Fruit fly (Drosophila melanogaster): ENCODE measurements around the gene Imp.

The Imp gene

DNA sequence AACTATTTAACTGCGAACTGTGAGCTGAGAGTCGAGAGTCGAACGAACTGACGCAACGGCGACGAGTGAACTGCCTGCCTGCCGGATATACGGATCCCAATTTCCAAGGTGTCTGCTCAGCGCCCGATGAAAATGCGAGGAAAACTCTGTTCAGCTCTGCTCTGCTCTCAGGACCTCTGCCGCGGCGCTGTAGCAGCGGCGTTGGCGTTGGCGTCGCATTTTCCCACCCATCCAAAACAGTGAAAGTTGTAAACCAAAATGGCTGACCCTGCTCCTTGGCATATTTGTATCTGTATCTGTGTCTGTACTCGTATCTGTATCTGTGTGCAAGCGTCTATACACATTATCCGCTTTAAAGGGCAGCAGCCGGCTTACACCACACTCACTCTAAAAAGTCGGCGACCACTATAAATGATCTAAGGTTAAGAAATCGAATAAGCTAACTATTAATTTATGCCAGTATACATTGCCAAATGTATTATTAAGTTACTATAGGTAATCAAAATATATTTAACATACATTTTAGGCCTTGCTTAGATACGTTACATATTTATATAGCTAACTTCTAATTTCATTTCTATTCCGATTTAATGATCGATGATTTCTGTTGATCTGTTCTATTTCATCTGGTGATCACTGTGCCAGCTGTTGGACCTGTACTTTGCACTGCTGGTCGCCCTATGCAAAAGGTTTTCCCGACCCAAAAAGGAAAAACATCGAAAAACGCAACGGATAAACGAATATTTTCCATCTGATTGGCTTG lies 1.2 kb downstream of the Imp start (continued):
- TF ChIP-seq cg (GFP tag; optimal IDR thresholded peaks at IDR 0.05) (peak; percentile 70), CG5953 (GFP tag; IDR thresholded peaks at IDR 0.05) (no peak), CG4424 (GFP tag; optimal IDR thresholded peaks at IDR 0.05) (peak; percentile 49), CG16813 (GFP tag; IDR thresholded peaks at IDR 0.05; ENCODE audit: partially characterized antibody) (no peak), ftz-f1 (GFP tag; optimal IDR thresholded peaks at IDR 0.05) (no peak), CG7928 (GFP tag; optimal IDR thresholded peaks at IDR 0.05) (no peak), gsb (GFP tag; IDR thresholded peaks at IDR 0.05) (no peak), Hand (GFP tag; optimal IDR thresholded peaks at IDR 0.05) (no peak), amos (GFP tag; IDR thresholded peaks at IDR 0.05; ENCODE audit: partially characterized antibody) (no peak), nom (GFP tag; optimal IDR thresholded peaks at IDR 0.05) (no peak), Ptx1 (GFP tag; IDR thresholded peaks at IDR 0.05) (peak; percentile 46; the same call in 1 of the 2 replicates), CG10565 (GFP tag; optimal IDR thresholded peaks at IDR 0.05) (no peak), bsh (GFP tag; optimal IDR thresholded peaks at IDR 0.05) (peak in 1 of 2 experiments; percentile 80), CG2678 (tag; optimal IDR thresholded peaks at IDR 0.05) (peak; percentile 88), CG3281 (GFP tag; optimal IDR thresholded peaks at IDR 0.05) (peak; percentile 63), bigmax (GFP tag; optimal IDR thresholded peaks at IDR 0.05) (no peak), pfk (GFP tag; optimal IDR thresholded peaks at IDR 0.05) (no peak), pzg (GFP tag; optimal IDR thresholded peaks at IDR 0.05) (no peak), CG8290 (GFP tag; optimal IDR thresholded peaks at IDR 0.05) (no peak), CG8290 (tag; optimal IDR thresholded peaks at IDR 0.05) (peak; percentile 9 to 24), Drgx (GFP tag; IDR thresholded peaks at IDR 0.05) (no peak), D19B (GFP tag; optimal IDR thresholded peaks at IDR 0.05) (no peak), Med (GFP tag) (peak; percentile 77), E2f2 (GFP tag; IDR thresholded peaks at IDR 0.05) (no peak; the same call in 1 of the 2 replicates), GATAe (GFP tag; conservative IDR thresholded peaks at IDR 0.05) (no peak), CG9932 (GFP tag; IDR thresholded peaks at IDR 0.05) (0 out of 2 replicates have a peak, but pooled peaks have one; percentile 9), CG17361 (GFP tag; IDR thresholded peaks at IDR 0.05) (peak; percentile 86), CG14710 (tag; optimal IDR thresholded peaks at IDR 0.05) (peak; percentile 90), Atf-2 (GFP tag; optimal IDR thresholded peaks at IDR 0.05) (peak; percentile 13), vfl (GFP tag; optimal IDR thresholded peaks at IDR 0.05) (no peak), Hmx (GFP tag; optimal IDR thresholded peaks at IDR 0.05) (no peak), HmgD (GFP tag; optimal IDR thresholded peaks at IDR 0.05) (no peak), Xbp1 (GFP tag; optimal IDR thresholded peaks at IDR 0.05) (peak; percentile 43), tin (GFP tag; optimal IDR thresholded peaks at IDR 0.05) (peak; percentile 59), Dad (GFP tag; optimal IDR thresholded peaks at IDR 0.05) (no peak), vnd (GFP tag; IDR thresholded peaks at IDR 0.05; ENCODE audit: partially characterized antibody) (no peak), zen2 (GFP tag; IDR thresholded peaks at IDR 0.05; ENCODE audit: partially characterized antibody) (no peak), Hr39 (optimal IDR thresholded peaks at IDR 0.05) (no peak), cato (GFP tag; optimal IDR thresholded peaks at IDR 0.05; ENCODE audit: borderline replicate concordance) (no peak), H2.0 (GFP tag; IDR thresholded peaks at IDR 0.05) (peak; percentile 33; the same call in 1 of the 2 replicates)

DNA sequence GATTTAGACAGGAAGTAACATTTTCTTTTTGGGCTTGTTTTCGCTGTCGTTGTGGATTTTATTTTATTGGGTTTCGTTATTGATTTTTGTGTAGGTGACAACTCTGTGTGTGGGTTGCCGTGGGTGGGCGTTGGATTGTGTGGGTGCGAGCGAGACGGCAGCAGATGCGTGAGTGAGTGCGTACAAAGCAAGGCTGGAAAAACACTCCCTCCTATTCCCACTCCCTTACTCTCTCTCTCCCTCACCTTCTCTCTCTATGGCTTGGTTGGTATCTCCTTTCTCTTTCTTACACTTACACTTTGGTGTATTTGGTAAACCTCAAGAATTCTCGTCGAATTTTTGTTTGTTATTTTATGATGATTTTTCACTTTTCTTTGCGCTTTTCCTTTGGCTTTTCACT lies 2.0 kb downstream of the Imp start:
- TF ChIP-seq trem (tag; optimal IDR thresholded peaks at IDR 0.05) (no peak), Abd-B (GFP tag; optimal IDR thresholded peaks at IDR 0.05) (no peak), pfk (GFP tag; optimal IDR thresholded peaks at IDR 0.05) (no peak), da (GFP tag; optimal IDR thresholded peaks at IDR 0.05) (no peak), Atf-2 (GFP tag; optimal IDR thresholded peaks at IDR 0.05) (no peak), CG14965 (GFP tag; optimal IDR thresholded peaks at IDR 0.05; ENCODE audit: borderline replicate concordance) (no peak), sens (GFP tag) (peak; percentile 68), CG6689 (GFP tag; IDR thresholded peaks at IDR 0.05) (no peak), CG8089 (GFP tag; optimal IDR thresholded peaks at IDR 0.05) (no peak), CG13296 (GFP tag; optimal IDR thresholded peaks at IDR 0.05) (no peak), Med (GFP tag) (no peak), ab (GFP tag; optimal IDR thresholded peaks at IDR 0.05) (no peak), CG11723 (GFP tag; optimal IDR thresholded peaks at IDR 0.05) (no peak), dati (GFP tag; IDR thresholded peaks at IDR 0.05) (no peak), Camta (GFP tag; optimal IDR thresholded peaks at IDR 0.05) (no peak)
